Worm (Caenorhabditis elegans): Measurements from ENCODE around the gene ZC449.7.

ZC449.7 gene

ce11 chrX:4970863-4971345 is 43.0 kb upstream of the ZC449.7 start, which contains the start of gene calu-1:
Gene calu-1 (minus strand): TSS chrX:4970913.
- TF ChIP-seq let-607 (tag; optimal IDR thresholded peaks at IDR 0.05) (peak; percentile 99), attf-5 (GFP tag; optimal IDR thresholded peaks at IDR 0.05) (no peak), egl-18 (GFP tag; IDR thresholded peaks at IDR 0.05) (no peak), unc-62 (GFP tag; optimal IDR thresholded peaks at IDR 0.05) (peak; percentile 48), tbp1 (GFP tag; optimal IDR thresholded peaks at IDR 0.05) (peak; percentile 16), nfyb-1 (GFP tag; IDR thresholded peaks at IDR 0.05) (peak; percentile 61; the same call in 1 of the 2 replicates), dox-1 (GFP tag; IDR thresholded peaks at IDR 0.05) (0 out of 2 replicates have a peak, but pooled peaks have one; percentile 28), hrde-1 (tag; optimal IDR thresholded peaks at IDR 0.05; ENCODE audit: borderline replicate concordance) (no peak), ets-4 (GFP tag; optimal IDR thresholded peaks at IDR 0.05) (peak; percentile 79), ztf-22 (GFP tag; optimal IDR thresholded peaks at IDR 0.05) (peak; percentile 38), B0336.3 (GFP tag; IDR thresholded peaks at IDR 0.05) (0 out of 2 replicates have a peak, but pooled peaks have one; percentile 21), nhr-80 (tag; optimal IDR thresholded peaks at IDR 0.05) (peak; percentile 95), lsy-27 (tag; optimal IDR thresholded peaks at IDR 0.05; ENCODE audit: borderline replicate concordance, insufficient read depth) (no peak), atf-7 (tag; optimal IDR thresholded peaks at IDR 0.05) (peak; percentile 15), nhr-90 (tag; optimal IDR thresholded peaks at IDR 0.05) (peak; percentile 53), hmg-20 (GFP tag; IDR thresholded peaks at IDR 0.05) (no peak), Y53G8AR.9 (GFP tag; conservative IDR thresholded peaks at IDR 0.05) (0 out of 2 replicates have a peak, but pooled peaks have one; percentile 10), hmg-1.2 (GFP tag; IDR thresholded peaks at IDR 0.05) (no peak)

- no peak for TF ChIP-seq nhr-90 (tag; optimal IDR thresholded peaks at IDR 0.05)
- no peak for TF ChIP-seq snpc-1.1 (tag; optimal IDR thresholded peaks at IDR 0.05; ENCODE audit: insufficient read depth)
- no peak for TF ChIP-seq ztf-18 (tag; optimal IDR thresholded peaks at IDR 0.05)
- no peak for TF ChIP-seq tlf-1 (GFP tag; optimal IDR thresholded peaks at IDR 0.05)
- TF ChIP-seq B0336.3 (GFP tag; IDR thresholded peaks at IDR 0.05), result no peak; the same call in 1 of the 2 replicates
- no peak for TF ChIP-seq ccch-3 (GFP tag; optimal IDR thresholded peaks at IDR 0.05)
- no peak for TF ChIP-seq hsf-1 (GFP tag; IDR thresholded peaks at IDR 0.05)
- no peak for TF ChIP-seq cebp-1 (GFP tag; IDR thresholded peaks at IDR 0.05)
- TF ChIP-seq cebp-1 (tag; optimal IDR thresholded peaks at IDR 0.05), result peak; percentile 56
- TF ChIP-seq ztf-22 (GFP tag; optimal IDR thresholded peaks at IDR 0.05), result no peak
- peak; percentile 50 for TF ChIP-seq ceh-27 (GFP tag; optimal IDR thresholded peaks at IDR 0.05)
- no peak for TF ChIP-seq F55B11.4 (tag; optimal IDR thresholded peaks at IDR 0.05; ENCODE audit: borderline replicate concordance, insufficient read depth)
- no peak for TF ChIP-seq Y56A3A.18 (GFP tag; IDR thresholded peaks at IDR 0.05)
- TF ChIP-seq nfyb-1 (GFP tag; IDR thresholded peaks at IDR 0.05), result peak; percentile 37
- peak; percentile 40 for TF ChIP-seq mcd-1 (GFP tag; IDR thresholded peaks at IDR 0.05)
- no peak for TF ChIP-seq him-1 (tag; optimal IDR thresholded peaks at IDR 0.05)
- no peak for TF ChIP-seq unc-130 (GFP tag; optimal IDR thresholded peaks at IDR 0.05)
- TF ChIP-seq tbp1 (GFP tag; optimal IDR thresholded peaks at IDR 0.05), result peak; percentile 17
- no peak for TF ChIP-seq egl-18 (GFP tag; IDR thresholded peaks at IDR 0.05)
- TF ChIP-seq lin-35 (GFP tag; optimal IDR thresholded peaks at IDR 0.05), result peak in 1 of 3 experiments; percentile 19
- no peak for TF ChIP-seq somi-1 (GFP tag; optimal IDR thresholded peaks at IDR 0.05)
- no peak for TF ChIP-seq rcor-1 (GFP tag; IDR thresholded peaks at IDR 0.05)
- TF ChIP-seq lir-1 (GFP tag; conservative IDR thresholded peaks at IDR 0.05), result 0 out of 2 replicates have a peak, but pooled peaks have one; percentile 31
- no peak for TF ChIP-seq let-526 (GFP tag; IDR thresholded peaks at IDR 0.05)
- no peak for TF ChIP-seq bed-2 (GFP tag; IDR thresholded peaks at IDR 0.05)
- no peak for TF ChIP-seq let-607 (tag; optimal IDR thresholded peaks at IDR 0.05)
- peak; percentile 70; the same call in 1 of the 2 replicates for TF ChIP-seq lin-26 (GFP tag; IDR thresholded peaks at IDR 0.05)
- TF ChIP-seq ets-4 (GFP tag; optimal IDR thresholded peaks at IDR 0.05), result no peak
- TF ChIP-seq chd-7 (tag; optimal IDR thresholded peaks at IDR 0.05), result no peak
- TF ChIP-seq ekl-4 (GFP tag; IDR thresholded peaks at IDR 0.05), result no peak
- TF ChIP-seq T26A5.8 (tag; optimal IDR thresholded peaks at IDR 0.05), result no peak
- TF ChIP-seq rec-8 (tag; optimal IDR thresholded peaks at IDR 0.05), result no peak
- TF ChIP-seq nhr-27 (tag; optimal IDR thresholded peaks at IDR 0.05), result no peak
- TF ChIP-seq unc-62 (GFP tag; optimal IDR thresholded peaks at IDR 0.05), result no peak
- TF ChIP-seq Y95B8A.8 (GFP tag; IDR thresholded peaks at IDR 0.05), result no peak
These were observed 42.4 kb upstream of the ZC449.7 start for ce11 chrX:4971427-4971826.
